Worm (Caenorhabditis elegans) whole organism, early embryonic: ENCODE data around the gene H32C10.1.

Source experiments
- B0310.2 ChIP-seq: sonication (generic microtip); optimal IDR thresholded peaks from 2 replicates; lab custom pipeline; 2016; ENCODE audit warnings: mild to moderate bottlenecking, missing genetic modification characterization, missing compliant biosample characterization
- F13C5.2 ChIP-seq: sonication (generic microtip); optimal IDR thresholded peaks from 2 replicates; lab custom pipeline; 2017; ENCODE audit warnings: mild to moderate bottlenecking, missing genetic modification characterization, inconsistent platforms, missing compliant biosample characterization
- aly-1 ChIP-seq: sonication (generic microtip); optimal IDR thresholded peaks from 2 replicates; lab custom pipeline; 2016; ENCODE audit warnings: missing genetic modification characterization, missing compliant biosample characterization
- ama-1 ChIP-seq: fragments of 150-350 bp; optimal IDR thresholded peaks from 2 replicates; lab custom pipeline; 2014
- ceh-13 ChIP-seq: fragments of 200-800 bp; sonication (Bioruptor generic); optimal IDR thresholded peaks from 2 replicates; lab custom pipeline; 2018; ENCODE audit warnings: mild to moderate bottlenecking, missing genetic modification characterization, missing compliant biosample characterization
- ceh-36 ChIP-seq: sonication (generic microtip); optimal IDR thresholded peaks from 2 replicates; lab custom pipeline; 2016; ENCODE audit warnings: missing genetic modification characterization, inconsistent platforms, missing compliant biosample characterization
- ets-7 ChIP-seq: sonication (generic microtip); optimal IDR thresholded peaks from 2 replicates; lab custom pipeline; 2016; ENCODE audit warnings: missing genotype, missing genetic modification characterization, missing compliant biosample characterization
- flt-1 ChIP-seq: fragments of 200-800 bp; sonication (Bioruptor generic); IDR thresholded peaks from 2 replicates; pipeline ENCODE4 v1.3.6; 2022; ENCODE audit warnings: missing genetic modification characterization, missing compliant biosample characterization
- hmbx-1 ChIP-seq: sonication (generic microtip); optimal IDR thresholded peaks from 2 replicates; lab custom pipeline; 2016; ENCODE audit warnings: mild to moderate bottlenecking, missing genetic modification characterization, missing compliant biosample characterization
- pes-1 ChIP-seq: fragments of 200-800 bp; sonication (Bioruptor generic); IDR thresholded peaks from 2 replicates; pipeline ENCODE4 v1.3.6; 2022; ENCODE audit warnings: missing genetic modification reagents, missing genetic modification characterization, missing compliant biosample characterization
- tbx-11 ChIP-seq: fragments of 200-800 bp; sonication (Bioruptor generic); IDR thresholded peaks from 2 replicates; pipeline ENCODE4 v1.3.6; 2022; ENCODE audit warnings: missing genetic modification characterization, missing compliant biosample characterization
- tra-4 ChIP-seq: sonication (generic microtip); optimal IDR thresholded peaks from 2 replicates; lab custom pipeline; 2017; ENCODE audit warnings: missing genetic modification characterization, missing compliant biosample characterization

DNA sequence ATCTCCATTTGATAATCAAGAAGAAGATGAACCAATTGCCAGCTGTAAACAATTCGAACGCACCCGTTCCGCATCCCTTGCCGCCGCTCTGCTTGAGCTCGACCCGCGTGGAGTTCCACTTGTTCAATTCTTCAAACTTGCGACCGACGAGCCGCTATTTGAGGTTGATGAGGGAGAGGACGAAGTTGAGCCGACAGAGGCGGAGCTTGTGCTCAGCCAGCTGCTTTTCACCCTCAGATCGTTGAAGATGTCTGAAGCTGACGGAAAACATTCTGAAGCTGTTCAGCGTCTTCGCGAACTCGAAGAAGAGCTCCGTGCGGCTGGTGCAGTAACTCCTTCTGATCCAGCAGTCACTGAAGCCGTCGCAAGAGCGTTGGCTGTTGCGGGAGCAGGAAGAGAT, 51.7 kb downstream of the H32C10.1 start:
- TF ChIP-seq ama-1 (lab: Kevin White, UChicago) (no peak), F13C5.2 (tag; lab: Kevin White, UChicago) (no peak), B0310.2 (tag; lab: Kevin White, UChicago) (no peak), ets-7 (tag; lab: Kevin White, UChicago) (no peak), tbx-11 (GFP tag; lab: Robert Waterston, UW) (no peak), hmbx-1 (tag; lab: Kevin White, UChicago) (no peak), ceh-13 (GFP tag; lab: Kevin White, UChicago) (no peak), ceh-36 (tag; lab: Kevin White, UChicago) (no peak), flt-1 (GFP tag; lab: Robert Waterston, UW) (no peak), pes-1 (no peak), tra-4 (tag; lab: Kevin White, UChicago) (no peak), aly-1 (tag; lab: Kevin White, UChicago) (no peak)
